Worm (Caenorhabditis elegans) whole organism, mixed stage, embryonic: ENCODE data around the gene F21D5.7.

ENCODE experiments used
- M03D4.4 ChIP-seq: sonication (generic microtip); optimal IDR thresholded peaks from 2 replicates; lab custom pipeline; 2017; ENCODE audit warnings: mild to moderate bottlenecking, missing genetic modification characterization, missing compliant biosample characterization
- bed-3 ChIP-seq: fragments of 200-800 bp; sonication (Bioruptor generic); optimal IDR thresholded peaks from 3 replicates; lab custom pipeline; 2018; ENCODE audit warnings: mild to moderate bottlenecking, missing genetic modification characterization, moderate library complexity, missing compliant biosample characterization
- ceh-39 ChIP-seq: fragments of 150-350 bp; optimal IDR thresholded peaks from 2 replicates; lab custom pipeline; 2014; ENCODE audit warnings: missing biosample characterization, missing genetic modification characterization
- ceh-43 ChIP-seq: fragments of 200-800 bp; sonication (Bioruptor generic); optimal IDR thresholded peaks from 2 replicates; lab custom pipeline; 2018; ENCODE audit warnings: mild to moderate bottlenecking, missing genetic modification characterization, moderate library complexity, missing compliant biosample characterization
- ceh-83 ChIP-seq: fragments of 200-800 bp; sonication (Bioruptor generic); optimal IDR thresholded peaks from 2 replicates; lab custom pipeline; 2018; ENCODE audit warnings: mild to moderate bottlenecking, missing genetic modification characterization, missing compliant biosample characterization
- ces-1 ChIP-seq: fragments of 150-350 bp; optimal IDR thresholded peaks from 2 replicates; lab custom pipeline; 2014; ENCODE audit warnings: missing biosample characterization, missing genetic modification reagents, missing genetic modification characterization
- cnd-1 ChIP-seq: fragments of 200-800 bp; sonication (Bioruptor generic); optimal IDR thresholded peaks from 2 replicates; lab custom pipeline; 2018; ENCODE audit warnings: mild to moderate bottlenecking, missing genetic modification characterization, missing compliant biosample characterization
- drap-1 ChIP-seq: fragments of 200-800 bp; sonication (Bioruptor generic); optimal IDR thresholded peaks from 3 replicates; lab custom pipeline; 2018; ENCODE audit warnings: mild to moderate bottlenecking, missing genetic modification characterization, missing compliant biosample characterization
- elt-1 ChIP-seq: sonication (generic microtip); optimal IDR thresholded peaks from 2 replicates; lab custom pipeline; 2017; ENCODE audit warnings: missing genetic modification characterization, mild to moderate bottlenecking, missing compliant biosample characterization, antibody characterized with exemption, moderate library complexity, borderline replicate concordance; ENCODE audit not compliant: insufficient read depth
- elt-3 ChIP-seq: fragments of 150-350 bp; optimal IDR thresholded peaks from 2 replicates; lab custom pipeline; 2014; ENCODE audit warnings: missing biosample characterization, missing genetic modification characterization
- flh-1 ChIP-seq: fragments of 200-800 bp; sonication (Bioruptor generic); optimal IDR thresholded peaks from 2 replicates; lab custom pipeline; 2018; ENCODE audit warnings: mild to moderate bottlenecking, missing genetic modification characterization, moderate library complexity, missing compliant biosample characterization
- ham-2 ChIP-seq: fragments of 200-800 bp; sonication (Bioruptor generic); optimal IDR thresholded peaks from 2 replicates; lab custom pipeline; 2018; ENCODE audit warnings: mild to moderate bottlenecking, missing genetic modification characterization, missing compliant biosample characterization
- hlh-1 ChIP-seq: fragments of 150-350 bp; optimal IDR thresholded peaks from 2 replicates; lab custom pipeline; 2014; ENCODE audit warnings: missing biosample characterization, missing genetic modification reagents, missing genetic modification characterization
- lin-13 ChIP-seq: fragments of 150-350 bp; optimal IDR thresholded peaks from 2 replicates; lab custom pipeline; 2014; ENCODE audit warnings: missing biosample characterization, missing genetic modification characterization
- lin-32 ChIP-seq: fragments of 200-800 bp; sonication (Bioruptor generic); optimal IDR thresholded peaks from 2 replicates; lab custom pipeline; 2018; ENCODE audit warnings: mild to moderate bottlenecking, missing genetic modification characterization, missing compliant biosample characterization
- lsy-2 ChIP-seq: fragments of 150-350 bp; optimal IDR thresholded peaks from 2 replicates; lab custom pipeline; 2014; ENCODE audit warnings: missing biosample characterization, missing genetic modification characterization
- mab-5 ChIP-seq: fragments of 150-350 bp; optimal IDR thresholded peaks from 2 replicates; lab custom pipeline; 2014; ENCODE audit warnings: missing biosample characterization, missing genetic modification characterization
- nhr-12 ChIP-seq: fragments of 150-350 bp; optimal IDR thresholded peaks from 2 replicates; lab custom pipeline; 2014; ENCODE audit warnings: missing biosample characterization, missing genetic modification characterization
- nhr-2 ChIP-seq: fragments of 150-350 bp; optimal IDR thresholded peaks from 2 replicates; lab custom pipeline; 2014; ENCODE audit warnings: missing biosample characterization, missing genetic modification characterization
- nhr-76 ChIP-seq: sonication (generic microtip); optimal IDR thresholded peaks from 2 replicates; lab custom pipeline; 2017; ENCODE audit warnings: missing biosample characterization, missing genetic modification characterization
- pha-4 ChIP-seq: fragments of 150-350 bp; optimal IDR thresholded peaks from 2 replicates; lab custom pipeline; 2018; ENCODE audit warnings: missing biosample characterization, missing genetic modification reagents, missing genetic modification characterization
- sem-2 ChIP-seq: fragments of 200-800 bp; sonication (Bioruptor generic); optimal IDR thresholded peaks from 2 replicates; lab custom pipeline; 2018; ENCODE audit warnings: mild to moderate bottlenecking, missing genetic modification characterization, missing compliant biosample characterization
- snpc-4 ChIP-seq: fragments of 150-350 bp; optimal IDR thresholded peaks from 2 replicates; lab custom pipeline; 2014; ENCODE audit warnings: missing biosample characterization, missing genetic modification characterization
- tbx-8 ChIP-seq: fragments of 200-800 bp; sonication (Bioruptor generic); optimal IDR thresholded peaks from 2 replicates; lab custom pipeline; 2018; ENCODE audit warnings: mild to moderate bottlenecking, missing genetic modification characterization, moderate library complexity, missing compliant biosample characterization
- unc-120 ChIP-seq: sonication (generic microtip); optimal IDR thresholded peaks from 2 replicates; lab custom pipeline; 2017; ENCODE audit warnings: missing genetic modification characterization, missing compliant biosample characterization; ENCODE audit not compliant: poor library complexity, severe bottlenecking
- zip-8 ChIP-seq: fragments of 150-350 bp; optimal IDR thresholded peaks from 2 replicates; lab custom pipeline; 2014; ENCODE audit warnings: missing biosample characterization, missing genetic modification characterization
- ztf-11 ChIP-seq: fragments of 150-350 bp; optimal IDR thresholded peaks from 2 replicates; lab custom pipeline; 2014; ENCODE audit warnings: missing biosample characterization, missing genetic modification characterization

Gene F21D5.7

DNA sequence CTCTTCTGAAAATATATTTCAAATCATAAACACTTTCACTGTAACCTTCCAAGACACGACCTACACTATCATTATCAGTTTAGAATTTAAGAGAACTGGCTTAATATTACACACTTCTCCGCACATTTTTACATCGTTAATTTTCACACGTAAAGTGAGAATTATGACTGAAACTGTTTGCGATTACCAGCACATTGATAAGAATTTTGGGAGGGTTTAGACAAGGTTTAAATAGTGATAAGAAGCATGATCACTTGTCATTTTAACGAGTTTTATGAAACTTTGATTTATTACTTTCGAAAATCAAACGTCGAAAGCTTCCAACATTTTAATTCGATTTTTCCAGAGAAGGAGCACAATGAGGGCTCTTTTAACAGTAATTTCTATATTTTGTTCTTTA, 13.0 kb downstream of the F21D5.7 start, which contains the start of gene F21D5.3:
F21D5.3 (plus strand) TSS at position 347 of the 400 bp plus-strand sequence.
- TF ChIP-seq bed-3 (GFP tag; lab: Kevin White, UChicago): no peak
- TF ChIP-seq ceh-39 (tag; lab: Kevin White, UChicago): no peak
- TF ChIP-seq sem-2: no peak
- TF ChIP-seq flh-1 (GFP tag; lab: Kevin White, UChicago): no peak
- TF ChIP-seq mab-5 (tag; lab: Kevin White, UChicago): no peak
- TF ChIP-seq nhr-76 (tag; lab: Kevin White, UChicago): no peak
- TF ChIP-seq ceh-43 (GFP tag; lab: Kevin White, UChicago): no peak
- no peak for TF ChIP-seq hlh-1 (tag; lab: Kevin White, UChicago)
- TF ChIP-seq M03D4.4 (tag; lab: Kevin White, UChicago): no peak

DNA sequence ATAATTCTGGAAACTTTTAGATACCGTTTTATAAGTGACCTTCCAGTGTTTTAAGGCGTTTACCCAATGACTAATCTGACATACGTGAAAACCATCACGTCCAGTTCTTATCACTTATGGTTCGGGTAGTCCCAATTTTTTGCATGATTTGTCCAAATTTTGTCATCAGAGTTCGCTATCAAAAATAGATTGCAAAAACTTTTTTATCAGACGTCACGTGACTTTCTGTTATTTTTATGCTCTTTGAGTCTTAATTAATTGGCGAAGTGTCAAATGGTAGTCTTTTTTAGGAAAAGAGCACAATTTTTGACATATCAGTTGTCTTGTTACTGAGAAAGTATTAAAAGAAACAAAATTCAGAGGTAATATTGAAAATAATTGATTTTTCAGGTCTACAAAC, 13.9 kb downstream of the F21D5.7 start:
- no peak for TF ChIP-seq bed-3 (GFP tag; lab: Kevin White, UChicago)
- no peak for TF ChIP-seq lin-13
- TF ChIP-seq elt-1 (tag; lab: Kevin White, UChicago): no peak
- no peak for TF ChIP-seq zip-8 (tag; lab: Kevin White, UChicago)
- no peak for TF ChIP-seq drap-1 (GFP tag; lab: Kevin White, UChicago)
- TF ChIP-seq cnd-1 (tag; lab: Kevin White, UChicago): no peak
- no peak for TF ChIP-seq tbx-8 (GFP tag; lab: Kevin White, UChicago)

DNA sequence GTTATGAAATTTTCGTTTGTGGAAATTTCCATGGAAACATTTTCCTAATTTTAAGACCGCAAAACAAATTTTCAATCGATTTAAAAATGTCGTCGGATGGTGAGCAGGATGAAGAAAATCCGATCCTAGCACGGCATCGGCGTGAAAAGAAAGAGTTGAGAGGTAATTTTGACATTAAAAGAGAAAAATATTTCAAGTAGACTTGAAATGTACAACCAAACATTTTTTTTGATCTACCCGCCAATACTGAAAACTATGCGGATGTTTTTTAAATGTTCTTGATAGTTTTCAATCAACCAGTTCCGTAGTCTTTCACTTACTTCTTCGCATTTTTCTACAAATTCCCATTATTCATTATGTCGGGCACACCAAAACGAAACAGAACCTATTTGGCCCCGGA, 15.4 kb downstream of the F21D5.7 start, which contains the start of gene otub-3:
otub-3 (plus strand) TSS at position 56 of the 400 bp plus-strand sequence.
- no peak for TF ChIP-seq ces-1
- TF ChIP-seq tbx-8 (GFP tag; lab: Kevin White, UChicago): no peak
- TF ChIP-seq ceh-43 (GFP tag; lab: Kevin White, UChicago): no peak
- no peak for TF ChIP-seq hlh-1 (tag; lab: Kevin White, UChicago)
- no peak for TF ChIP-seq lsy-2 (tag; lab: Kevin White, UChicago)
- no peak for TF ChIP-seq drap-1 (GFP tag; lab: Kevin White, UChicago)
- no peak for TF ChIP-seq nhr-12 (tag; lab: Kevin White, UChicago)
- no peak for TF ChIP-seq flh-1 (GFP tag; lab: Kevin White, UChicago)
- no peak for TF ChIP-seq elt-3
- no peak for TF ChIP-seq unc-120
- no peak for TF ChIP-seq pha-4 (tag; lab: Kevin White, UChicago)
- TF ChIP-seq ceh-39 (tag; lab: Kevin White, UChicago): no peak
- TF ChIP-seq, all 35 proteins: peak for 0

DNA sequence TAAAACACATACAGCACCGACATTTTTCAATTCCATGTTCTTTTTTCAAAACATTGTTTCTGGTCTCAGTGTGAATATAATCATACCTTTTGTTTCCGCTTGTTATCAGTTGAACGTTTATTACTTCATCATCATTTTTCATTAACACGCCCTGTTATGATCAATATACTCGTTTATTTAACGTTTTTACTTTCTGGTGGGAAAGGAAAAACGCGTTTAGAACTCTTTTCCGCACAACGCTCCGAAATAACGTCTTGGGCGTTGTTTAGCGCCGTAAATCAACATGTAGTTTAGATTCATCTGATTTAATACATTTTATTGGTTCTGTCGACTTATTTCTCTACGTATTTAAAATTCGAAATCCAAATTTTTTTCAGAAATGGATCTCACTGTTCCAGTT, 18.2 kb downstream of the F21D5.7 start, which contains the start of gene pgm-3:
pgm-3 (plus strand) TSS at position 378 of the 400 bp plus-strand sequence.
- no peak for TF ChIP-seq lin-32

DNA sequence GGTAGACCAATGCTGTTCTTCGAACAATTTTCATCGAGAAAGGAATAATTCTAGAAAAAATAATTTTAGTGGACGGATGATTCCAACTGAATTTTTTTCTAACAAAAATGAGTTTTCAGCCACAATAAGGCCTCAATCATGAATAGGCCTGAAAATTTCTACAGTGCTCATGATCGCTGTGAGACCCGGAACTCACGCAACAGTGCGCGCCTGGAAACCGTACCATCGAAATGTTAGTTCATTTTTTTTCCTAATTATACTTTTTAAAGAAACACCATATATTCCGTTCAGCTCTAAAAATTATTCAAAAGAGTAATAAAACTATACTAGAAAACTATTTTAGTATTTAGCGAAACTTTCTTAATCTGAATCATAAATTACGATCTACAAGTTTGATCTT, 18.6 kb downstream of the F21D5.7 start:
- no peak for TF ChIP-seq elt-3

DNA sequence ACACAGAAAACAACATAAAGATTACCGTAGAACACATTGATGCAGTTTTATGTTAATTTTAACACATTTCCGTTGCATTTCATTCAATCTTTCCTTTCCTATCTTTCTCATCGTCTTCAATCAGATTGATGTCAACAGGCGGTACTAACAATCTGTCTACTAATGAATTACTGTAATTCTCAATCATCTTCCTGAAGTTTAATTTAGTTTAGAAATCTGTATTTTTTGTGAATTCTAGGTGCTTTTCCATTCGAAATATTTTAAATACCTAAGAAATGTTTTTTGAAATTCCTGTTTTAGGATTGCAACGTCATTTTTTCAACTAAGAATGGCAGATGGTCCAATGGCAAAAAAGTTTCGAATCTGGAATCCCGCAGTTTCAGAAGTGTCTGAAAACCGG, 19.8 kb downstream of the F21D5.7 start, which contains the start of gene F21D5.9:
F21D5.9 (plus strand) TSS at position 301 of the 400 bp plus-strand sequence.
- TF ChIP-seq bed-3 (GFP tag; lab: Kevin White, UChicago) (no peak), ceh-43 (GFP tag; lab: Kevin White, UChicago) (no peak), drap-1 (GFP tag; lab: Kevin White, UChicago) (no peak), lin-13 (no peak), ceh-39 (tag; lab: Kevin White, UChicago) (no peak), mab-5 (tag; lab: Kevin White, UChicago) (no peak), hlh-1 (tag; lab: Kevin White, UChicago) (no peak), snpc-4 (tag; lab: Kevin White, UChicago) (no peak), ham-2 (GFP tag; lab: Kevin White, UChicago) (no peak), M03D4.4 (tag; lab: Kevin White, UChicago) (no peak), flh-1 (GFP tag; lab: Kevin White, UChicago) (no peak), lin-32 (no peak), unc-120 (no peak)

DNA sequence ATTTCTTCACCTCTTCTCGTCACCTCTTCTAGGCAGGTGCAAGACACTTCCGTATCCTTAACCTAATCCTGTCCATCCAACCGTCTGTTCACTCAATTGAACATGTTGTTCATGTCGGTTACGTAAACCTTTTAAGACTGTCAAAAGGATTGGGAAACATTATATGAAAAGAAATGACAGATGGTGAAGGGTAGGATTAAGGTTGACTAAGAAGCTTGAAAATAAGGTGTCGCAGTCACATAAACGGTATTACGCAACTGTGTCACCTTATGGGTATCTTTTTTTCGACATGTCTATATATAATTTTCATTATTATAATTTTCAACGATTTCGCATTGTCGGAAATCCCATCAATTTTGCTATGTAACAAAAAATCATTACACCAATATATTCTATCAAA, 20.7 kb downstream of the F21D5.7 start:
- TF ChIP-seq hlh-1 (tag; lab: Kevin White, UChicago) (no peak), cnd-1 (tag; lab: Kevin White, UChicago) (peak; percentile 87), ces-1 (peak; percentile 35), ceh-83 (no peak), snpc-4 (tag; lab: Kevin White, UChicago) (no peak), zip-8 (tag; lab: Kevin White, UChicago) (peak; percentile 51), nhr-2 (tag; lab: Kevin White, UChicago) (peak; percentile 79), ztf-11 (no peak)
- TF ChIP-seq, all 35 proteins: peak for 4
